Fruit fly (Drosophila melanogaster): Measurements from ENCODE around the gene Mur89F.

Mur89F gene

dm6 chr3R:17149080-17149746 is 52.7 kb downstream of the Mur89F start, which contains the start of the genes m-cup and Det:
TSS of gene m-cup (minus strand) at chr3R:17149412.
TSS of gene Det (plus strand) at chr3R:17149667.
- TF ChIP-seq CG8478 (optimal IDR thresholded peaks at IDR 0.05) (no peak), CTCF (optimal IDR thresholded peaks at IDR 0.05) (no peak)

- TF ChIP-seq CTCF (optimal IDR thresholded peaks at IDR 0.05) (no peak), CG8478 (optimal IDR thresholded peaks at IDR 0.05) (no peak)
These were observed 54.2 kb downstream of the Mur89F start for dm6 chr3R:17147647-17148244.

DNA sequence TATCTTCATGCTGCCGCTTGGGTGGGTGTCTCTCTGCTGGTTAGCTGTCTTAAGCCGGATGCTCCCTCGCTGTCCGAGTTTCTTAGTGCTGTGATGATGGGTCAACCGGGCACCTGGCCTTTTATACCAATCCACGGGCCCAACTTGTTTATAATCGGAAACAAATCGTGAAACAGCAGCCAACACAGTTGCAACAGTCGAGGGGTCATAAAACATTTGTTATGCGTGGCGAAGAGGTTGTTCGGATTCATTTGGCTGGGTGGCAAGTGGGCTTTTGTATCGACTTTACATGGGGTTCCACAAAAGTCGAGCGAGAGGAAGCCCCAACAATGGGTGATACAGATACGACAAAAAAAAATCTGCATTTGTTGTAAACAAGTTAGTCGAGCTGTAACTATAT is 59.6 kb downstream of the Mur89F start, which contains the start of gene TwdlW:
Gene TwdlW, minus strand, starts transcription at position 101 of the 400 bp plus-strand sequence.
- TF ChIP-seq CG8478 (optimal IDR thresholded peaks at IDR 0.05) (no peak), CTCF (optimal IDR thresholded peaks at IDR 0.05) (no peak)

- TF ChIP-seq CTCF (optimal IDR thresholded peaks at IDR 0.05) (no peak), CG8478 (optimal IDR thresholded peaks at IDR 0.05) (no peak)
These were observed 63.2 kb downstream of the Mur89F start, which contains the start of gene CG5265 for dm6 chr3R:17138699-17139098. TSS of gene CG5265 (plus strand) at chr3R:17138999.

dm6 chr3R:17137593-17137992 is 64.3 kb downstream of the Mur89F start, which contains the start of gene CG5255:
TSS of gene CG5255 (plus strand) at chr3R:17137893.
- no peak for TF ChIP-seq CG8478 (optimal IDR thresholded peaks at IDR 0.05)
- no peak for TF ChIP-seq CTCF (optimal IDR thresholded peaks at IDR 0.05)

DNA sequence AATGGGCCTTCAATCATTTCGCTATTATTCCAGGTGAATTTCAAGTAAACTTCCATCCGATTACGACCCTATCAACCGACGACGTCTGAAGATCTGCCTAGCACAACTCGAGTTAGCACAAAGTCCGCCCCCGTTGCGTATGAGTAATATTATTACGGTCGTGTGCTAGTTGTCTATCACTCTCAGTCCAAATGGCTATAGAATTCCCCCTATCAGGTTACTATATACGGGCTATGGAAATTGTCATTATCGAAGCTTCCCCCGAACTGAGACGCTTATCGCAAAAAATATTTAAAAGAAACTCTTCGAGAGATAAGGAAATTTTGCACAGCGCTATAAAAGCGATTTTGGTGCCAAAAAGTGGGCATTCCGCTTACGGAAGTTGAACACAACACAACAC is 66.2 kb downstream of the Mur89F start, which contains the start of gene CG5246:
Gene CG5246, plus strand, starts transcription at position 365 of the 400 bp plus-strand sequence.
- TF ChIP-seq CG8478 (optimal IDR thresholded peaks at IDR 0.05): no peak
- no peak for TF ChIP-seq CTCF (optimal IDR thresholded peaks at IDR 0.05)

DNA sequence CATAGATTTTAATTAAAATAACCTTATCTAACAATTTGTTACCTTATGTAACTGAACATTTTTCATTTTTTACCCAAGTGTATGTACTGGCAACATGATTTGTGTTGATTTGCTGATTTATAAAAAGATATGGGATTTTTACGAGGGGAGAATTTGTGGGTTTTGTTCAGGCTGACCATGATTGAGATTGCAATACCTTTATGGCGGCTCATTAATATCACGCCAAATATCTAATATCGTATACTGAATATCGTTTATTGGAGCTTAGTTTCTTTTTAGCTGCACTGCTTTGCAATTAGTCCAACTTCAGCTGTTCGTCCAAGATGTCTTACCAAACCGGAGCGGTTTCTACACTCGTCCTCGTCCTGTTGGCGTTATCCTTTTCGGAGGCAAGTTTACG is 68.0 kb downstream of the Mur89F start, which contains the start of gene CG31267:
Gene CG31267, plus strand, starts transcription at position 301 of the 400 bp plus-strand sequence.
- no peak for TF ChIP-seq CTCF (optimal IDR thresholded peaks at IDR 0.05)
- no peak for TF ChIP-seq CG8478 (optimal IDR thresholded peaks at IDR 0.05)

dm6 chr3R:17132098-17132712 is 69.7 kb downstream of the Mur89F start, which contains the start of the genes CG4053 and CG31266:
TSS of gene CG4053 (minus strand) at chr3R:17132198.
TSS of gene CG31266 (plus strand) at chr3R:17132662.
- TF ChIP-seq CG8478 (optimal IDR thresholded peaks at IDR 0.05): no peak
- TF ChIP-seq CTCF (optimal IDR thresholded peaks at IDR 0.05): no peak

- TF ChIP-seq CTCF (optimal IDR thresholded peaks at IDR 0.05) (no peak), CG8478 (optimal IDR thresholded peaks at IDR 0.05) (no peak)
These were observed 71.6 kb downstream of the Mur89F start, which contains the start of gene CG17475 for dm6 chr3R:17130326-17130725. TSS of gene CG17475 (minus strand) at chr3R:17130426.

dm6 chr3R:17127912-17128311 is 74.0 kb downstream of the Mur89F start, which contains the start of gene CG31265:
TSS of gene CG31265 (plus strand) at chr3R:17128212.
- TF ChIP-seq CG8478 (optimal IDR thresholded peaks at IDR 0.05) (no peak), CTCF (optimal IDR thresholded peaks at IDR 0.05) (no peak)

DNA sequence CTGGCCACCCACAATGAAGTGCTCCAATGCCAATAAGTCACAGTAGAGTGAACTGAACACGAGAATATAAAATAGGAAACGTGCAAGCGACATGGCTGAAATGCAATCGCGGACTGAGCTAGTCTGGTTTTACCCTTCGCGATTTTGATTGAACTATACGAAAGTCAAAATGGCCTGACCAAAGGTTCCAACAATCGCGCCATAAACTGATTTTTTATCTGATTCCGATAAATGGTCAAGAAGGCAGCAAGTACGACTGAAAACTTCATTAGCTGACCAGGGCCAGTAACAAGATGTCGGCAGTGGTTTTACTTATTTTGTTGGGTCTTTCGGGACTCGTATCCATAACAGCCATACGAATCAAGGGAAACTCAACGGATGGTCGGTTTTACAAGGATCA is 75.1 kb downstream of the Mur89F start, which contains the start of the genes CG17477 and CG31269:
Gene CG17477, minus strand, starts transcription at position 101 of the 400 bp plus-strand sequence.
Gene CG31269, plus strand, starts transcription at position 289 of the 400 bp plus-strand sequence.
- TF ChIP-seq CTCF (optimal IDR thresholded peaks at IDR 0.05): no peak
- no peak for TF ChIP-seq CG8478 (optimal IDR thresholded peaks at IDR 0.05)

DNA sequence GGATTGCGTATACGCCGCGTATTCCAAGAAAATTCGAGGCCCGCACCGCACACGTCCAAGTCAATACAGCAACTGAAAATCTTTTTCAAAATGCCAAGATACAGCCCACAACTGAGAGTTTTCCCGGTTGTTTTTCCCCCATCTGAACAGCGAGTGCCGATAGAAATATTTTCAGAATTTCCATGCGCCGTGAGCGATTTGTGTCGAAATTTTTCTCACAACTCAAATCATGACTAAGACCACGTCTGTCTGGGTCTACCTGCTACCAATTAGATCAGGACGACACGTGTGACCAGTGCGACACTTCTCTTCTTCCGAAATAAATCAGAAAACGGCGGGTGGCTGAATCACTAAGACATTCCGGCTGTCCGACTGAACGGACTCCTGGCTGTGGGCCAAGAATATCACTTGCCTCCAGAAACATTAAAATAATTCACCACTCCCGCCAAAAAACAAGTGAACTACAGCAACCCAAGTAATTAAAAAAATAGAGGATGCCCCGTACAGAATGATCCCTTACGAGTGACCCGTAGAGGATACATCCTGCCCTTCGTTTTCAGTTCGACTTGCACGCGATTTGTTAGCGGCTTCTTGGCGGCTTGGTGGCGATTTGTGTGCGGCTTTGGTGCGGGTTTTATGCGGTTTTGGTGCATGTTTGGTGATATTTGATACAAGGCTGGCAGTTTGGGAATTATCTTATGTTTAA is 76.4 kb downstream of the Mur89F start, which contains the start of gene cher:
Gene cher, minus strand, starts transcription at position 51 of the 706 bp plus-strand sequence.
- TF ChIP-seq CG8478 (optimal IDR thresholded peaks at IDR 0.05): no peak
- TF ChIP-seq CTCF (optimal IDR thresholded peaks at IDR 0.05): no peak

DNA sequence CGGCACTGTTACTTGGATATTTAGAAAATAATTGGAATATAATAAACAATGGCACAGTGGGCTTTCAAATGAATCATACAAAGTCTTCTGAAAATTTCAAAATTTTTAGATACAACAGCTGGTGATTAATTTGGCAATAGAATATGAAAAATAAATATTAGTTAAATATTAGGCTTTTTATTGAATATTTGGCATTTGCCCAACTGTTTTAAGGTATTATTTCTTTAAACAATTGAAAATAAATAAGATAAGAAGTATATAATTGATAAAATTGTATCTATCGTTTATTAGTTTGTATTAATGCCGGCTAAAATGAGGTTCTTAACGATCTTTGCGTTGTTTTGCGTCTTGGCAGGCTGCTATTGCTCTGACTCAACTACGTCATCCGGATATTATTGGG is 77.8 kb downstream of the Mur89F start, which contains the start of gene CG45079:
Gene CG45079, plus strand, starts transcription at position 301 of the 400 bp plus-strand sequence.
- TF ChIP-seq CTCF (optimal IDR thresholded peaks at IDR 0.05) (no peak), CG8478 (optimal IDR thresholded peaks at IDR 0.05) (no peak)

- TF ChIP-seq CTCF (optimal IDR thresholded peaks at IDR 0.05) (no peak), CG8478 (optimal IDR thresholded peaks at IDR 0.05) (no peak)
These were observed 79.0 kb downstream of the Mur89F start for dm6 chr3R:17122796-17123504.

Data from S2 (cell line).